Worm (Caenorhabditis elegans) whole organism, L2 larva: Measurements from ENCODE around the gene his-73.

ENCODE experiments used
- C34F6.9 ChIP-seq: fragments of 150-350 bp; optimal IDR thresholded peaks from 2 replicates; lab custom pipeline; 2014; ENCODE audit warnings: missing biosample characterization, missing genetic modification characterization
- F13H6.1 ChIP-seq: sonication (generic microtip); optimal IDR thresholded peaks from 2 replicates; lab custom pipeline; 2016; ENCODE audit warnings: missing genetic modification characterization, missing compliant biosample characterization
- R02D3.7 ChIP-seq: fragments of 150-350 bp; optimal IDR thresholded peaks from 2 replicates; lab custom pipeline; 2014; ENCODE audit warnings: missing biosample characterization, missing genetic modification characterization
- Y55F3AM.14 ChIP-seq: fragments of 200-800 bp; sonication (Bioruptor generic); optimal IDR thresholded peaks from 2 replicates; lab custom pipeline; 2018; ENCODE audit warnings: mild to moderate bottlenecking, missing genetic modification characterization, missing compliant biosample characterization
- ZK546.5 ChIP-seq: sonication (generic microtip); optimal IDR thresholded peaks from 2 replicates; lab custom pipeline; 2017; ENCODE audit warnings: missing biosample characterization, missing genetic modification characterization
- alr-1 ChIP-seq: fragments of 150-350 bp; optimal IDR thresholded peaks from 2 replicates; lab custom pipeline; 2014; ENCODE audit warnings: missing biosample characterization, missing genetic modification characterization
- aly-2 ChIP-seq: fragments of 150-350 bp; optimal IDR thresholded peaks from 2 replicates; lab custom pipeline; 2014; ENCODE audit warnings: missing biosample characterization, missing genetic modification characterization
- ama-1 ChIP-seq: fragments of 150-350 bp; optimal IDR thresholded peaks from 2 replicates; lab custom pipeline; 2018; ENCODE audit warnings: inconsistent platforms
- blmp-1 ChIP-seq: sonication (generic microtip); optimal IDR thresholded peaks from 2 replicates; lab custom pipeline; 2017; ENCODE audit warnings: missing genetic modification characterization, mild to moderate bottlenecking, missing compliant biosample characterization, antibody characterized with exemption, moderate library complexity; ENCODE audit not compliant: insufficient read depth
- ceh-82 ChIP-seq: fragments of 150-350 bp; optimal IDR thresholded peaks from 2 replicates; lab custom pipeline; 2014; ENCODE audit warnings: missing biosample characterization, missing genetic modification characterization
- dmd-4 ChIP-seq: sonication (generic microtip); optimal IDR thresholded peaks from 2 replicates; lab custom pipeline; 2017; ENCODE audit warnings: missing biosample characterization, missing genetic modification characterization
- egl-27 ChIP-seq: sonication (generic microtip); optimal IDR thresholded peaks from 3 replicates; lab custom pipeline; 2017; ENCODE audit warnings: missing biosample characterization, missing genetic modification reagents, missing genetic modification characterization
- elt-1 ChIP-seq: fragments of 150-350 bp; optimal IDR thresholded peaks from 2 replicates; lab custom pipeline; 2014; ENCODE audit warnings: missing biosample characterization, missing genetic modification characterization
- elt-3 ChIP-seq: sonication (generic microtip); optimal IDR thresholded peaks from 2 replicates; lab custom pipeline; 2017; ENCODE audit warnings: missing biosample characterization, missing genetic modification characterization
- fos-1 ChIP-seq: fragments of 150-350 bp; optimal IDR thresholded peaks from 2 replicates; lab custom pipeline; 2014; ENCODE audit warnings: missing biosample characterization, missing genetic modification characterization
- gmeb-1 ChIP-seq: fragments of 150-350 bp; optimal IDR thresholded peaks from 2 replicates; lab custom pipeline; 2014; ENCODE audit warnings: missing biosample characterization, missing genetic modification characterization
- lin-11 ChIP-seq: fragments of 150-350 bp; sonication (generic microtip); optimal IDR thresholded peaks from 2 replicates; lab custom pipeline; 2014; ENCODE audit warnings: missing biosample characterization, missing genetic modification characterization, inconsistent platforms, mixed read lengths
- lin-13 ChIP-seq: fragments of 150-350 bp; optimal IDR thresholded peaks from 2 replicates; lab custom pipeline; 2014; ENCODE audit warnings: missing biosample characterization, missing genetic modification reagents, missing genetic modification characterization
- lin-39 ChIP-seq: fragments of 150-350 bp; optimal IDR thresholded peaks from 2 replicates; lab custom pipeline; 2014; ENCODE audit warnings: missing biosample characterization, missing genetic modification reagents, missing genetic modification characterization
- lsy-2 ChIP-seq, 2 experiments: fragments of 150-350 bp in 1 of 2; sonication (generic microtip) in 1 of 2; optimal IDR thresholded peaks; 2 replicates each; lab custom pipeline; 2014 to 2017; ENCODE audit warnings: missing biosample characterization in 2 of 2, missing genetic modification characterization in 2 of 2
- mab-5 ChIP-seq: fragments of 150-350 bp; optimal IDR thresholded peaks from 2 replicates; lab custom pipeline; 2014; ENCODE audit warnings: missing biosample characterization, missing genetic modification characterization
- mbf-1 ChIP-seq: sonication (generic microtip); optimal IDR thresholded peaks from 2 replicates; lab custom pipeline; 2017; ENCODE audit warnings: missing biosample characterization, missing genetic modification characterization
- mdl-1 ChIP-seq, 2 experiments: fragments of 150-350 bp in 1 of 2; sonication (generic microtip) in 1 of 2; optimal IDR thresholded peaks; 2 replicates each; lab custom pipeline; 2017; ENCODE audit warnings: missing biosample characterization in 2 of 2, missing genetic modification characterization in 2 of 2
- nhr-10 ChIP-seq: sonication (generic microtip); optimal IDR thresholded peaks from 2 replicates; lab custom pipeline; 2017; ENCODE audit warnings: missing biosample characterization, missing genetic modification characterization
- nhr-11 ChIP-seq: fragments of 150-350 bp; optimal IDR thresholded peaks from 2 replicates; lab custom pipeline; 2014; ENCODE audit warnings: missing biosample characterization, missing genetic modification characterization
- nhr-12 ChIP-seq: fragments of 150-350 bp; optimal IDR thresholded peaks from 2 replicates; lab custom pipeline; 2014; ENCODE audit warnings: missing biosample characterization, missing genetic modification characterization
- nhr-129 ChIP-seq: fragments of 150-350 bp; optimal IDR thresholded peaks from 2 replicates; lab custom pipeline; 2014; ENCODE audit warnings: missing biosample characterization, missing genetic modification characterization
- nhr-21 ChIP-seq: fragments of 150-350 bp; optimal IDR thresholded peaks from 2 replicates; lab custom pipeline; 2014; ENCODE audit warnings: missing biosample characterization, missing genetic modification characterization
- nhr-23 ChIP-seq: fragments of 150-350 bp; optimal IDR thresholded peaks from 2 replicates; lab custom pipeline; 2014; ENCODE audit warnings: missing biosample characterization, missing genetic modification reagents, missing genetic modification characterization
- nhr-25 ChIP-seq: fragments of 150-350 bp; sonication (generic microtip); optimal IDR thresholded peaks from 3 replicates; lab custom pipeline; 2014; ENCODE audit warnings: missing biosample characterization, missing genetic modification characterization
- nhr-6 ChIP-seq: fragments of 150-350 bp; optimal IDR thresholded peaks from 2 replicates; lab custom pipeline; 2014; ENCODE audit warnings: missing biosample characterization, missing genetic modification characterization
- nhr-77 ChIP-seq: fragments of 150-350 bp; optimal IDR thresholded peaks from 2 replicates; lab custom pipeline; 2014; ENCODE audit warnings: missing biosample characterization, missing genetic modification characterization
- peb-1 ChIP-seq: fragments of 150-350 bp; optimal IDR thresholded peaks from 2 replicates; lab custom pipeline; 2014; ENCODE audit warnings: missing biosample characterization, missing genetic modification characterization
- sem-4 ChIP-seq: fragments of 150-350 bp; optimal IDR thresholded peaks from 2 replicates; lab custom pipeline; 2014; ENCODE audit warnings: missing biosample characterization, missing genetic modification reagents, missing genetic modification characterization
- skn-1 ChIP-seq: sonication (generic microtip); optimal IDR thresholded peaks from 2 replicates; lab custom pipeline; 2017; ENCODE audit warnings: missing biosample characterization, missing genetic modification characterization
- sma-3 ChIP-seq: sonication (generic microtip); optimal IDR thresholded peaks from 2 replicates; lab custom pipeline; 2016; ENCODE audit warnings: missing genetic modification reagents, missing genetic modification characterization, missing compliant biosample characterization
- sma-9 ChIP-seq, 2 experiments: fragments of 150-350 bp in 1 of 2; sonication (generic microtip) in 1 of 2; optimal IDR thresholded peaks; 2 replicates each; lab custom pipeline; 2014 to 2016; ENCODE audit warnings: missing genetic modification characterization in 2 of 2, mild to moderate bottlenecking in 1 of 2, missing biosample characterization in 1 of 2, missing compliant biosample characterization in 1 of 2, missing genetic modification reagents in 1 of 2, moderate library complexity in 1 of 2
- snpc-4 ChIP-seq: fragments of 150-350 bp; optimal IDR thresholded peaks from 2 replicates; lab custom pipeline; 2014; ENCODE audit warnings: missing biosample characterization, missing genetic modification characterization
- unc-55 ChIP-seq: fragments of 150-350 bp; sonication (generic microtip); optimal IDR thresholded peaks from 3 replicates; lab custom pipeline; 2014; ENCODE audit warnings: missing biosample characterization, missing genetic modification reagents, missing genetic modification characterization
- unc-62 ChIP-seq: fragments of 150-350 bp; optimal IDR thresholded peaks from 2 replicates; lab custom pipeline; 2014; ENCODE audit warnings: missing biosample characterization, missing genetic modification reagents, missing genetic modification characterization
- ztf-1 ChIP-seq: fragments of 200-800 bp; sonication (Bioruptor generic); conservative IDR thresholded peaks from 2 replicates; pipeline ENCODE4 v1.3.6; 2022; ENCODE audit warnings: missing genetic modification characterization, missing compliant biosample characterization
- ztf-11 ChIP-seq: sonication (generic microtip); optimal IDR thresholded peaks from 2 replicates; lab custom pipeline; 2017; ENCODE audit warnings: missing biosample characterization, missing genetic modification characterization
- ztf-4 ChIP-seq: fragments of 150-350 bp; optimal IDR thresholded peaks from 2 replicates; lab custom pipeline; 2014; ENCODE audit warnings: missing biosample characterization, missing genetic modification characterization

The his-73 gene

ce11 chrII:13152409-13152808, 31.1 kb upstream of the his-73 start:
- no peak for TF ChIP-seq snpc-4 (tag; lab: Kevin White, UChicago)
- no peak for TF ChIP-seq nhr-10 (tag; lab: Kevin White, UChicago)
- TF ChIP-seq lsy-2 (tag; optimal IDR thresholded peaks at IDR 0.05; lab: Kevin White, UChicago) = no peak
- no peak for TF ChIP-seq unc-55
- TF ChIP-seq ceh-82 = no peak
- no peak for TF ChIP-seq F13H6.1 (tag; lab: Kevin White, UChicago)
- no peak for TF ChIP-seq egl-27 (tag; lab: Kevin White, UChicago)
- TF ChIP-seq nhr-25 (tag; lab: Kevin White, UChicago) = no peak
- no peak for TF ChIP-seq R02D3.7 (tag; lab: Kevin White, UChicago)
- TF ChIP-seq peb-1 (tag; lab: Kevin White, UChicago) = no peak
- no peak for TF ChIP-seq ama-1 (lab: Kevin White, UChicago)
- no peak for TF ChIP-seq mbf-1 (tag; lab: Kevin White, UChicago)
- TF ChIP-seq sma-9 (GFP tag; optimal IDR thresholded peaks at IDR 0.05; lab: Kevin White, UChicago) = no peak
- no peak for TF ChIP-seq sma-9 (tag; optimal IDR thresholded peaks at IDR 0.05; lab: Kevin White, UChicago)
- TF ChIP-seq nhr-21 (tag; lab: Kevin White, UChicago) = no peak
- no peak for TF ChIP-seq nhr-77 (tag; lab: Kevin White, UChicago)

- TF ChIP-seq ZK546.5 (tag; lab: Kevin White, UChicago) (no peak), lin-11 (tag; lab: Kevin White, UChicago) (no peak), mab-5 (tag; lab: Kevin White, UChicago) (no peak), nhr-12 (tag; lab: Kevin White, UChicago) (no peak), mbf-1 (tag; lab: Kevin White, UChicago) (no peak), elt-1 (no peak), lin-39 (tag; lab: Kevin White, UChicago) (no peak), ceh-82 (no peak), unc-62 (GFP tag; lab: Kevin White, UChicago) (no peak), nhr-77 (tag; lab: Kevin White, UChicago) (no peak)
These were observed 30.2 kb upstream of the his-73 start, which contains the start of gene spe-18 for ce11 chrII:13153299-13153698. TSS of gene spe-18 (minus strand) at chrII:13153399.

ce11 chrII:13156071-13156470, 27.4 kb upstream of the his-73 start:
- TF ChIP-seq ceh-82 (no peak), ZK546.5 (tag; lab: Kevin White, UChicago) (no peak), gmeb-1 (no peak), nhr-21 (tag; lab: Kevin White, UChicago) (no peak), unc-62 (GFP tag; lab: Kevin White, UChicago) (no peak), Y55F3AM.14 (no peak), R02D3.7 (tag; lab: Kevin White, UChicago) (no peak), snpc-4 (tag; lab: Kevin White, UChicago) (no peak), unc-55 (no peak), aly-2 (tag; lab: Kevin White, UChicago) (no peak), nhr-11 (tag; lab: Kevin White, UChicago) (no peak)

- peak; percentile 61 for TF ChIP-seq ceh-82
- TF ChIP-seq ama-1 (lab: Kevin White, UChicago) = no peak
- TF ChIP-seq blmp-1 (tag; lab: Kevin White, UChicago) = peak; percentile 23
- TF ChIP-seq nhr-12 (tag; lab: Kevin White, UChicago) = no peak
- peak; percentile 2 for TF ChIP-seq skn-1 (tag; lab: Kevin White, UChicago)
- TF ChIP-seq dmd-4 (tag; lab: Kevin White, UChicago) = no peak
- TF ChIP-seq nhr-10 (tag; lab: Kevin White, UChicago) = peak; percentile 58
- TF ChIP-seq ztf-11 (tag; lab: Kevin White, UChicago) = no peak
- peak; percentile 63 for TF ChIP-seq F13H6.1 (tag; lab: Kevin White, UChicago)
- TF ChIP-seq snpc-4 (tag; lab: Kevin White, UChicago) = peak; percentile 82
- TF ChIP-seq alr-1 (tag; lab: Kevin White, UChicago) = no peak
- no peak for TF ChIP-seq lin-39 (tag; lab: Kevin White, UChicago)
- peak; percentile 76 for TF ChIP-seq sma-3 (GFP tag; lab: Kevin White, UChicago)
- no peak for TF ChIP-seq elt-1
- no peak for TF ChIP-seq elt-3 (tag; lab: Kevin White, UChicago)
- no peak for TF ChIP-seq ztf-1
- no peak for TF ChIP-seq nhr-6 (tag; lab: Kevin White, UChicago)
- TF ChIP-seq aly-2 (tag; lab: Kevin White, UChicago) = no peak
- TF ChIP-seq lin-13 (GFP tag; lab: Kevin White, UChicago) = peak; percentile 80
- TF ChIP-seq C34F6.9 (tag; lab: Kevin White, UChicago) = peak; percentile 90
- peak; percentile 56 for TF ChIP-seq fos-1 (tag; lab: Kevin White, UChicago)
- TF ChIP-seq mab-5 (tag; lab: Kevin White, UChicago) = peak; percentile 70
- TF ChIP-seq sem-4 = peak; percentile 49
- TF ChIP-seq nhr-25 (tag; lab: Kevin White, UChicago) = peak; percentile 80
- no peak for TF ChIP-seq nhr-23 (tag; lab: Kevin White, UChicago)
- TF ChIP-seq lsy-2 (tag; optimal IDR thresholded peaks at IDR 0.05; lab: Kevin White, UChicago) = peak; percentile 87 to 92
- peak; percentile 99 for TF ChIP-seq gmeb-1
- peak; percentile 86 for TF ChIP-seq sma-9 (GFP tag; optimal IDR thresholded peaks at IDR 0.05; lab: Kevin White, UChicago)
- no peak for TF ChIP-seq sma-9 (tag; optimal IDR thresholded peaks at IDR 0.05; lab: Kevin White, UChicago)
- no peak for TF ChIP-seq peb-1 (tag; lab: Kevin White, UChicago)
- no peak for TF ChIP-seq nhr-11 (tag; lab: Kevin White, UChicago)
- peak; percentile 94 for TF ChIP-seq unc-55
- TF ChIP-seq nhr-129 (tag; lab: Kevin White, UChicago) = peak; percentile 77
- TF ChIP-seq egl-27 (tag; lab: Kevin White, UChicago) = peak; percentile 67
- peak; percentile 21 for TF ChIP-seq ztf-4 (tag; lab: Kevin White, UChicago)
- peak; percentile 75 for TF ChIP-seq nhr-21 (tag; lab: Kevin White, UChicago)
- no peak for TF ChIP-seq mbf-1 (tag; lab: Kevin White, UChicago)
- TF ChIP-seq mdl-1 (tag; optimal IDR thresholded peaks at IDR 0.05; lab: Kevin White, UChicago) = no peak
These were observed 26.5 kb upstream of the his-73 start, which contains the start of the genes hpr-17 and F32A11.1 for ce11 chrII:13156971-13157370. TSS of gene hpr-17 (minus strand) at chrII:13157047. TSS of gene F32A11.1 (plus strand) at chrII:13157329.
